Worm (Caenorhabditis elegans): ENCODE data around the gene R13A1.1.

ce11 chrIV:7211313-7211712 lies 8.5 kb upstream of the R13A1.1 start:
- TF ChIP-seq med-1 (GFP tag; optimal IDR thresholded peaks at IDR 0.05; ENCODE audit: insufficient read depth) = no peak
- no peak for TF ChIP-seq ztf-23 (GFP tag; IDR thresholded peaks at IDR 0.05)
- TF ChIP-seq flt-1 (GFP tag; IDR thresholded peaks at IDR 0.05) = no peak

All from whole organism, midembryonic.